Fruit fly (Drosophila melanogaster) S2 (cell line): Measurements from ENCODE around the gene CG9391.

ENCODE experiments used
- CG8478 ChIP-seq: fragments of >200 bp; optimal IDR thresholded peaks from 2 replicates; lab custom pipeline; 2018
- CTCF ChIP-seq, 2 experiments: fragments of >200 bp; optimal IDR thresholded peaks; 2 replicates each; lab custom pipeline; 2018

DNA sequence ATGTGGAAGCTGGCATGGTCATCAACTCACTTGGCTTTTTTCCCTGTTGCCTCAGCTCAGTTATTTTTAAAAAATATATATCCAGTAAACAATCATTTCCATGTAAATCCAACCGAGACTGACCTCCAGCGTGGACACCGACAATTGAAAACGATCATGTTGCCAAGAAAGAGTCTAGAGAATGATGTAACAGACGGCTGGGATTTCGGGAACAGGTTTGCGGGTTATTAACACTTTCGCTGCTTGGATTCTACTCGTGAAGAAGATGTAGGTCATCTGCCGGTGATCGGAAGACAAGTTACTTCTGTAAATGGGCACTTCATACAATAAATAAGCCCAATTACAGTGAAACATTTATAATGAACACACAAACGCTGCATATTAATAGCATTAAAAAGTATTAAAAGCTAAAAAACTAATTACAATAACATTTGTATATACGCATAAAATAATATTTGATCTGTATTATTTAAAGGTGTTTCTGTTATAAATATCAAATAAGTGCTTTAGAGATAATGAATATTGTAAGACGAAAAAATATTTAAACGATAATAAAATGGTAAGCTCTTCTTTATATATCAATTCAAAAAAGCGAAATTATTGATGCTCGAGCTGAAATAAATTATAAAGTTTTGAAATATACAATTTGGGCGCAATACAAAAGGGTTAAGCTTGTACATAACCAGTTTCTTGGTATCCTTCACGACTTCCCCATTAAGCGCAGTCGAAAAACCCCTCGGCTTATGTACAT, 33.8 kb upstream of the CG9391 start:
- TF ChIP-seq CG8478 (lab: Kevin White, UChicago): no peak
- TF ChIP-seq CTCF (optimal IDR thresholded peaks at IDR 0.05; lab: Kevin White, UChicago): no peak
